Fruit fly (Drosophila melanogaster): Measurements from ENCODE around the gene Exo84.

dm6 chr3R:26000720-26001682 is 51.1 kb downstream of the Exo84 start:
- TF ChIP-seq CG15710 (tag; optimal IDR thresholded peaks at IDR 0.05) (no peak), D1 (tag; optimal IDR thresholded peaks at IDR 0.05) (no peak), CG14655 (GFP tag; optimal IDR thresholded peaks at IDR 0.05) (no peak), Pif1B (GFP tag; optimal IDR thresholded peaks at IDR 0.05) (no peak), EcR (GFP tag; optimal IDR thresholded peaks at IDR 0.05) (peak; percentile 54), CG17806 (tag; optimal IDR thresholded peaks at IDR 0.05) (no peak), gl (tag; optimal IDR thresholded peaks at IDR 0.05) (no peak), Pif1A (GFP tag; optimal IDR thresholded peaks at IDR 0.05) (no peak), Ets98B (GFP tag; IDR thresholded peaks at IDR 0.05) (no peak), Snoo (tag; optimal IDR thresholded peaks at IDR 0.05) (no peak), CG8301 (tag; optimal IDR thresholded peaks at IDR 0.05) (no peak), CG32121 (GFP tag; IDR thresholded peaks at IDR 0.05) (no peak)
